Fruit fly (Drosophila melanogaster) whole organism, embryonic: Measurements from ENCODE around the gene Tim17b2.

Experiments used
- Bgb ChIP-seq: fragments of 200-800 bp; sonication (Bioruptor generic); IDR thresholded peaks from 2 replicates; pipeline ENCODE4 v1.3.6; 2022; ENCODE audit warnings: missing biosample characterization, missing genetic modification characterization; ENCODE audit not compliant: partially characterized antibody
- BtbVII ChIP-seq: fragments of 200-800 bp; sonication (Bioruptor generic); optimal IDR thresholded peaks from 3 replicates; lab custom pipeline; 2017; ENCODE audit warnings: missing biosample characterization, mild to moderate bottlenecking, missing genetic modification characterization
- CG11504 ChIP-seq: fragments of 200-800 bp; sonication (Bioruptor generic); optimal IDR thresholded peaks from 3 replicates; lab custom pipeline; 2019; ENCODE audit warnings: missing biosample characterization, mild to moderate bottlenecking, missing genetic modification characterization, moderate library complexity
- CG12299 ChIP-seq: fragments of 200-800 bp; sonication (Bioruptor generic); optimal IDR thresholded peaks from 2 replicates; lab custom pipeline; 2018; ENCODE audit warnings: missing biosample characterization, mild to moderate bottlenecking, missing genetic modification characterization
- CG13296 ChIP-seq: fragments of 200-800 bp; sonication (Bioruptor generic); optimal IDR thresholded peaks from 3 replicates; lab custom pipeline; 2018; ENCODE audit warnings: missing biosample characterization, mild to moderate bottlenecking, missing genetic modification characterization
- CG14860 ChIP-seq: fragments of 200-800 bp; sonication (Bioruptor generic); IDR thresholded peaks from 3 replicates; pipeline ENCODE4 v1.3.6; 2022; ENCODE audit warnings: missing biosample characterization, missing genetic modification characterization; ENCODE audit not compliant: partially characterized antibody
- CG17568 ChIP-seq: fragments of 200-800 bp; sonication (Bioruptor generic); optimal IDR thresholded peaks from 2 replicates; lab custom pipeline; 2018; ENCODE audit warnings: missing biosample characterization, mild to moderate bottlenecking, missing genetic modification characterization, moderate library complexity
- CG1832 ChIP-seq: fragments of 200-800 bp; sonication (Bioruptor generic); optimal IDR thresholded peaks from 2 replicates; lab custom pipeline; 2017; ENCODE audit warnings: missing biosample characterization, mild to moderate bottlenecking, missing genetic modification characterization, inconsistent platforms
- CG2199 ChIP-seq: fragments of 200-800 bp; sonication (Bioruptor generic); IDR thresholded peaks from 3 replicates; pipeline ENCODE4 v1.3.6; 2022; ENCODE audit warnings: missing biosample characterization, missing genetic modification characterization
- CG30431 ChIP-seq: fragments of 200-800 bp; sonication (Bioruptor generic); optimal IDR thresholded peaks from 2 replicates; lab custom pipeline; 2017; ENCODE audit warnings: missing biosample characterization, missing genetic modification characterization
- CG32767 ChIP-seq: fragments of 200-800 bp; sonication (Bioruptor generic); IDR thresholded peaks from 2 replicates; pipeline ENCODE4 v1.3.6; 2022; ENCODE audit warnings: missing biosample characterization, missing genetic modification characterization
- CG34376 ChIP-seq: fragments of 200-800 bp; sonication (Bioruptor generic); optimal IDR thresholded peaks from 2 replicates; lab custom pipeline; 2018; ENCODE audit warnings: missing biosample characterization, mild to moderate bottlenecking, missing genetic modification characterization
- CG34422 ChIP-seq: fragments of 200-800 bp; sonication (Bioruptor generic); IDR thresholded peaks from 3 replicates; pipeline ENCODE4 v1.3.6; 2022; ENCODE audit warnings: missing biosample characterization, missing genetic modification characterization
- CG4282 ChIP-seq: fragments of 200-800 bp; sonication (Bioruptor generic); optimal IDR thresholded peaks from 2 replicates; lab custom pipeline; 2016; ENCODE audit warnings: missing biosample characterization, missing genetic modification characterization
- CG6813 ChIP-seq: fragments of 200-800 bp; sonication (Bioruptor generic); optimal IDR thresholded peaks from 2 replicates; lab custom pipeline; 2017; ENCODE audit warnings: missing biosample characterization, missing genetic modification characterization, mild to moderate bottlenecking, moderate library complexity, missing genetic modification reagents
- CG9932 ChIP-seq: fragments of 200-800 bp; sonication (Bioruptor generic); IDR thresholded peaks from 2 replicates; pipeline ENCODE4 v1.3.6; 2022; ENCODE audit warnings: missing biosample characterization, missing genetic modification characterization
- CTCF ChIP-seq: fragments of 200-800 bp; sonication (Bioruptor generic); optimal IDR thresholded peaks from 2 replicates; lab custom pipeline; 2017; ENCODE audit warnings: missing biosample characterization, mild to moderate bottlenecking, missing genetic modification characterization, moderate library complexity
- Camta ChIP-seq: fragments of 200-800 bp; sonication (Bioruptor generic); optimal IDR thresholded peaks from 2 replicates; lab custom pipeline; 2016; ENCODE audit warnings: missing biosample characterization, missing genetic modification characterization
- Dip2 ChIP-seq: fragments of 200-800 bp; sonication (Bioruptor generic); IDR thresholded peaks from 2 replicates; pipeline ENCODE4 v1.3.6; 2022; ENCODE audit warnings: missing biosample characterization, missing genetic modification characterization
- Ets65A ChIP-seq: fragments of 200-800 bp; sonication (Bioruptor generic); peaks from one replicate; lab custom pipeline; 2016; ENCODE audit warnings: missing biosample characterization, missing genetic modification characterization
- MTF-1 ChIP-seq: fragments of 200-800 bp; sonication (Bioruptor generic); optimal IDR thresholded peaks from 2 replicates; lab custom pipeline; 2018; ENCODE audit warnings: missing biosample characterization, mild to moderate bottlenecking, missing genetic modification characterization, borderline replicate concordance
- Med ChIP-seq: fragments of 200-800 bp; sonication (Bioruptor generic); peaks from one replicate; lab custom pipeline; 2016; ENCODE audit warnings: missing biosample characterization, missing genetic modification characterization, mild to moderate bottlenecking, inconsistent platforms, moderate library complexity
- Mes4 ChIP-seq: fragments of 200-800 bp; sonication (Bioruptor generic); optimal IDR thresholded peaks from 2 replicates; lab custom pipeline; 2016; ENCODE audit warnings: missing biosample characterization, missing genetic modification characterization
- NC2β ChIP-seq: fragments of 200-800 bp; sonication (Bioruptor generic); optimal IDR thresholded peaks from 2 replicates; lab custom pipeline; 2016; ENCODE audit warnings: missing biosample characterization, missing genetic modification characterization
- Nf-YC ChIP-seq: fragments of 200-800 bp; optimal IDR thresholded peaks from 3 replicates; lab custom pipeline; 2019; ENCODE audit warnings: missing biosample characterization, mild to moderate bottlenecking, missing genetic modification characterization, moderate library complexity
- Rfx ChIP-seq: fragments of 200-800 bp; sonication (Bioruptor generic); IDR thresholded peaks from 2 replicates; pipeline ENCODE4 v1.3.6; 2022; ENCODE audit warnings: missing biosample characterization, missing genetic modification characterization
- Usf ChIP-seq: fragments of 200-800 bp; sonication (Bioruptor generic); optimal IDR thresholded peaks from 2 replicates; lab custom pipeline; 2017; ENCODE audit warnings: missing genotype, missing biosample characterization, missing genetic modification characterization
- Vsx1 ChIP-seq: fragments of 200-800 bp; sonication (Bioruptor generic); optimal IDR thresholded peaks from 2 replicates; lab custom pipeline; 2017; ENCODE audit warnings: missing biosample characterization, mild to moderate bottlenecking, missing genetic modification characterization, missing genetic modification reagents
- abd-A ChIP-seq: fragments of 200-800 bp; sonication (Bioruptor generic); optimal IDR thresholded peaks from 3 replicates; lab custom pipeline; 2019; ENCODE audit warnings: missing biosample characterization, mild to moderate bottlenecking, missing genetic modification characterization, moderate library complexity
- al ChIP-seq: fragments of 200-800 bp; sonication (Bioruptor generic); IDR thresholded peaks from 2 replicates; pipeline ENCODE4 v1.3.6; 2022; ENCODE audit warnings: missing biosample characterization, missing genetic modification characterization
- aop ChIP-seq: fragments of 200-800 bp; sonication (Bioruptor generic); IDR thresholded peaks from 2 replicates; pipeline ENCODE4 v1.3.6; 2022; ENCODE audit warnings: missing biosample characterization, missing genetic modification characterization
- bowl ChIP-seq: fragments of 200-800 bp; sonication (Bioruptor generic); IDR thresholded peaks from 2 replicates; pipeline ENCODE4 v1.3.6; 2022; ENCODE audit warnings: missing biosample characterization, missing genetic modification characterization
- cas ChIP-seq: fragments of 200-800 bp; sonication (Bioruptor generic); IDR thresholded peaks from 2 replicates; pipeline ENCODE4 v1.3.6; 2022; ENCODE audit warnings: missing biosample characterization, missing genetic modification characterization
- cg ChIP-seq: fragments of 200-800 bp; sonication (Bioruptor generic); optimal IDR thresholded peaks from 3 replicates; lab custom pipeline; 2019; ENCODE audit warnings: missing biosample characterization, mild to moderate bottlenecking, missing genetic modification characterization, moderate library complexity
- chn ChIP-seq: fragments of 200-800 bp; sonication (Bioruptor generic); optimal IDR thresholded peaks from 2 replicates; lab custom pipeline; 2016; ENCODE audit warnings: missing biosample characterization, missing genetic modification characterization
- disco-r ChIP-seq: fragments of 200-800 bp; sonication (Bioruptor generic); optimal IDR thresholded peaks from 2 replicates; lab custom pipeline; 2016; ENCODE audit warnings: missing biosample characterization, missing genetic modification characterization
- dysf ChIP-seq: fragments of 200-800 bp; sonication (Bioruptor generic); IDR thresholded peaks from 3 replicates; pipeline ENCODE4 v1.3.6; 2022; ENCODE audit warnings: missing biosample characterization, missing genetic modification characterization
- ewg ChIP-seq: fragments of 200-800 bp; sonication (Bioruptor generic); optimal IDR thresholded peaks from 3 replicates; lab custom pipeline; 2017; ENCODE audit warnings: mild to moderate bottlenecking, missing biosample characterization, missing genetic modification reagents, missing genetic modification characterization
- fd64A ChIP-seq: fragments of 200-800 bp; sonication (Bioruptor generic); optimal IDR thresholded peaks from 3 replicates; lab custom pipeline; 2018; ENCODE audit warnings: missing biosample characterization, mild to moderate bottlenecking, missing genetic modification characterization
- ind ChIP-seq: fragments of 200-800 bp; sonication (Bioruptor generic); optimal IDR thresholded peaks from 3 replicates; lab custom pipeline; 2016; ENCODE audit warnings: missing biosample characterization, missing genetic modification characterization
- lab ChIP-seq: fragments of 200-800 bp; sonication (Bioruptor generic); optimal IDR thresholded peaks from 3 replicates; lab custom pipeline; 2017; ENCODE audit warnings: missing biosample characterization, missing genetic modification characterization, mild to moderate bottlenecking, moderate library complexity, missing genetic modification reagents
- nerfin-1 ChIP-seq: fragments of 200-800 bp; sonication (Bioruptor generic); optimal IDR thresholded peaks from 3 replicates; lab custom pipeline; 2019; ENCODE audit warnings: missing biosample characterization, mild to moderate bottlenecking, missing genetic modification characterization, moderate library complexity
- sd ChIP-seq: fragments of 200-800 bp; sonication (Bioruptor generic); optimal IDR thresholded peaks from 3 replicates; lab custom pipeline; 2018; ENCODE audit warnings: missing biosample characterization, mild to moderate bottlenecking, missing genetic modification characterization, moderate library complexity
- sens ChIP-seq: fragments of 200-800 bp; sonication (Bioruptor generic); peaks from one replicate; lab custom pipeline; 2016; ENCODE audit warnings: missing biosample characterization, missing genetic modification characterization
- sob ChIP-seq: fragments of 200-800 bp; sonication (Bioruptor generic); IDR thresholded peaks from 2 replicates; pipeline ENCODE4 v1.3.6; 2022; ENCODE audit warnings: missing biosample characterization, missing genetic modification characterization
- tup ChIP-seq: fragments of 200-800 bp; sonication (Bioruptor generic); optimal IDR thresholded peaks from 2 replicates; lab custom pipeline; 2016; ENCODE audit warnings: missing biosample characterization, mild to moderate bottlenecking, missing genetic modification characterization, moderate library complexity
- wor ChIP-seq: fragments of 200-800 bp; sonication (Bioruptor generic); IDR thresholded peaks from 2 replicates; pipeline ENCODE4 v1.3.6; 2022; ENCODE audit warnings: missing biosample characterization, missing genetic modification characterization
- z ChIP-seq: fragments of 200-800 bp; sonication (Bioruptor generic); IDR thresholded peaks from 3 replicates; pipeline ENCODE4 v1.3.6; 2022; ENCODE audit warnings: missing biosample characterization, missing genetic modification characterization

Tim17b2 gene

DNA sequence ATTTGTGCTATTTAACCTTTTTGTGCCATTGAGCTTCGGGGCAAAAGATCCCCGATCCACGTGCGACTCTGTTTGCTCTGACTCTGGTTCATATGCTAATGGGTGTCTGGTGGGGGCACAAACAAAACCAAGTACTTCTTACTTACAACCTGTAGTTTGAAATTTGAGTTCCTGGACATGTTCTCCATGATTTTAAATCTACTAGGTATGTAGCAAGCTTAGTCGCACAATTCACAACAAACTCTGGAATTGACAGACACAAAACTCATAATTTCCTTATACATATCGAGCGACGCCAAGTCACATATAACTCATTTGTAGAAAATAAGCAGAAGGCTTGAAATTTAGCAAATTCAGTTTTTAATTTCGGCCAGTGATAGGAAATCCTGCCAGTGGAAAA is at the start of gene Tim17b2:
TSS of gene Tim17b2 (plus strand) at position 301 of the 400 bp plus-strand sequence.
- TF ChIP-seq Ets65A (GFP tag; lab: Kevin White, UChicago) (peak; percentile 35), bowl (no peak)

DNA sequence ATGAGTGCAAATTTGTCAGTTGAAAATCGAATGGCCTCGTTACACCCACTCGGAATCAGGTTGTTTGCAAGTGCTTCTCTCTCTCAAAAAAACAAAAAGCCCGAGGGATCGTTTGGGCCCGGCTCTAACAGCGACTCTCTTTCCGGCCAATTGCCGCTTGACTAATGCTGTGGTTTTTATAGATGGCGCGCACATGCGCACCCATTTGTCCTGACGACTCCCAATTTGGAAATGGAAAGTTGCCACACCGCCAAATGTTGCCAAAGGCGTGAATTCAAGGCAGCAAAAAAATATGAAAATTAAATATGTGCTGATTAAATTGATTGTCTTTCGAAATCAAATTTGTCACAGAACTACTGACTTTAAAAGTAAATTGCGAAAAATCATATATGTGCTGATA is 49.6 kb upstream of the Tim17b2 start:
- TF ChIP-seq ewg (GFP tag; lab: Kevin White, UChicago) (peak; percentile 73), CG17568 (GFP tag; lab: Kevin White, UChicago) (no peak), CG11504 (tag; lab: Kevin White, UChicago) (peak; percentile 30), CTCF (GFP tag; lab: Kevin White, UChicago) (peak; percentile 71), aop (GFP tag; lab: Robert Waterston, UW) (no peak), sens (GFP tag; lab: Kevin White, UChicago) (peak; percentile 6)

- TF ChIP-seq dysf (GFP tag; lab: Robert Waterston, UW) (no peak), Med (GFP tag; lab: Kevin White, UChicago) (peak; percentile 5), CG13296 (GFP tag; lab: Kevin White, UChicago) (no peak), CG32767 (GFP tag; lab: Robert Waterston, UW) (no peak), Mes4 (GFP tag; lab: Kevin White, UChicago) (no peak), Usf (GFP tag; lab: Kevin White, UChicago) (no peak), fd64A (GFP tag; lab: Kevin White, UChicago) (no peak), CG6813 (GFP tag; lab: Kevin White, UChicago) (no peak), nerfin-1 (tag; lab: Kevin White, UChicago) (peak; percentile 95), Nf-YC (peak; percentile 74), sob (GFP tag; lab: Robert Waterston, UW) (no peak), cas (GFP tag; lab: Robert Waterston, UW) (no peak), CG12299 (tag; lab: Kevin White, UChicago) (no peak), al (no peak), CG34376 (GFP tag; lab: Kevin White, UChicago) (no peak), tup (GFP tag; lab: Kevin White, UChicago) (no peak), Vsx1 (no peak), MTF-1 (no peak), abd-A (tag; lab: Kevin White, UChicago) (peak; percentile 12), z (GFP tag; lab: Robert Waterston, UW) (0 out of 3 replicates have a peak, but pooled peaks have one; percentile 46), ind (GFP tag; lab: Kevin White, UChicago) (no peak), CG30431 (no peak), Bgb (0 out of 2 replicates have a peak, but pooled peaks have one; percentile 22), BtbVII (no peak), CG1832 (GFP tag; lab: Kevin White, UChicago) (no peak), NC2β (no peak), cg (GFP tag; lab: Kevin White, UChicago) (no peak), Dip2 (GFP tag; lab: Robert Waterston, UW) (no peak), Camta (no peak), disco-r (GFP tag; lab: Kevin White, UChicago) (no peak), CG34422 (GFP tag; lab: Robert Waterston, UW) (no peak), CG9932 (GFP tag; lab: Robert Waterston, UW) (no peak), Rfx (GFP tag; lab: Robert Waterston, UW) (peak; percentile 36; the same call in 1 of the 2 replicates), wor (GFP tag; lab: Robert Waterston, UW) (peak; percentile 87), CG4282 (no peak), chn (no peak), CG2199 (GFP tag; lab: Robert Waterston, UW) (no peak), CG14860 (GFP tag; lab: Robert Waterston, UW) (0 out of 3 replicates have a peak, but pooled peaks have one; percentile 17), lab (GFP tag; lab: Kevin White, UChicago) (no peak), sd (peak; percentile 9)
Observed at dm6 chr2L:15435655-15436265, 48.8 kb upstream of the Tim17b2 start.
